Worm (Caenorhabditis elegans) whole organism, L2 larva: Measurements from ENCODE around the gene fbxa-54.
A peak's percentile ranks its signal among the peaks of the same experiment; 100 is the strongest.

ENCODE experiments used
- C34F6.9 ChIP-seq: fragments of 150-350 bp; optimal IDR thresholded peaks from 2 replicates; lab custom pipeline; 2014; ENCODE audit warnings: missing biosample characterization, missing genetic modification characterization
- F13H6.1 ChIP-seq: sonication (generic microtip); optimal IDR thresholded peaks from 2 replicates; lab custom pipeline; 2016; ENCODE audit warnings: missing genetic modification characterization, missing compliant biosample characterization
- R02D3.7 ChIP-seq: fragments of 150-350 bp; optimal IDR thresholded peaks from 2 replicates; lab custom pipeline; 2014; ENCODE audit warnings: missing biosample characterization, missing genetic modification characterization
- Y55F3AM.14 ChIP-seq: fragments of 200-800 bp; sonication (Bioruptor generic); optimal IDR thresholded peaks from 2 replicates; lab custom pipeline; 2018; ENCODE audit warnings: mild to moderate bottlenecking, missing genetic modification characterization, missing compliant biosample characterization
- ZK546.5 ChIP-seq: sonication (generic microtip); optimal IDR thresholded peaks from 2 replicates; lab custom pipeline; 2017; ENCODE audit warnings: missing biosample characterization, missing genetic modification characterization
- alr-1 ChIP-seq: fragments of 150-350 bp; optimal IDR thresholded peaks from 2 replicates; lab custom pipeline; 2014; ENCODE audit warnings: missing biosample characterization, missing genetic modification characterization
- ama-1 ChIP-seq: fragments of 150-350 bp; optimal IDR thresholded peaks from 2 replicates; lab custom pipeline; 2018; ENCODE audit warnings: inconsistent platforms
- crh-2 ChIP-seq: sonication (generic microtip); optimal IDR thresholded peaks from 2 replicates; lab custom pipeline; 2017; ENCODE audit warnings: missing biosample characterization, missing genetic modification characterization
- dmd-4 ChIP-seq: sonication (generic microtip); optimal IDR thresholded peaks from 2 replicates; lab custom pipeline; 2017; ENCODE audit warnings: missing biosample characterization, missing genetic modification characterization
- egl-27 ChIP-seq: sonication (generic microtip); optimal IDR thresholded peaks from 3 replicates; lab custom pipeline; 2017; ENCODE audit warnings: missing biosample characterization, missing genetic modification reagents, missing genetic modification characterization
- elt-3 ChIP-seq: sonication (generic microtip); optimal IDR thresholded peaks from 2 replicates; lab custom pipeline; 2017; ENCODE audit warnings: missing biosample characterization, missing genetic modification characterization
- fos-1 ChIP-seq: fragments of 150-350 bp; optimal IDR thresholded peaks from 2 replicates; lab custom pipeline; 2014; ENCODE audit warnings: missing biosample characterization, missing genetic modification characterization
- gmeb-1 ChIP-seq: fragments of 150-350 bp; optimal IDR thresholded peaks from 2 replicates; lab custom pipeline; 2014; ENCODE audit warnings: missing biosample characterization, missing genetic modification characterization
- lin-11 ChIP-seq: fragments of 150-350 bp; sonication (generic microtip); optimal IDR thresholded peaks from 2 replicates; lab custom pipeline; 2014; ENCODE audit warnings: missing biosample characterization, missing genetic modification characterization, inconsistent platforms, mixed read lengths
- lin-13 ChIP-seq: fragments of 150-350 bp; optimal IDR thresholded peaks from 2 replicates; lab custom pipeline; 2014; ENCODE audit warnings: missing biosample characterization, missing genetic modification reagents, missing genetic modification characterization
- lin-39 ChIP-seq: fragments of 150-350 bp; optimal IDR thresholded peaks from 2 replicates; lab custom pipeline; 2014; ENCODE audit warnings: missing biosample characterization, missing genetic modification reagents, missing genetic modification characterization
- lsy-2 ChIP-seq, 2 experiments: fragments of 150-350 bp in 1 of 2; sonication (generic microtip) in 1 of 2; optimal IDR thresholded peaks; 2 replicates each; lab custom pipeline; 2014 to 2017; ENCODE audit warnings: missing biosample characterization in 2 of 2, missing genetic modification characterization in 2 of 2
- mab-5 ChIP-seq: fragments of 150-350 bp; optimal IDR thresholded peaks from 2 replicates; lab custom pipeline; 2014; ENCODE audit warnings: missing biosample characterization, missing genetic modification characterization
- mdl-1 ChIP-seq, 2 experiments: fragments of 150-350 bp in 1 of 2; sonication (generic microtip) in 1 of 2; optimal IDR thresholded peaks; 2 replicates each; lab custom pipeline; 2017; ENCODE audit warnings: missing biosample characterization in 2 of 2, missing genetic modification characterization in 2 of 2
- nhr-10 ChIP-seq: sonication (generic microtip); optimal IDR thresholded peaks from 2 replicates; lab custom pipeline; 2017; ENCODE audit warnings: missing biosample characterization, missing genetic modification characterization
- nhr-11 ChIP-seq: fragments of 150-350 bp; optimal IDR thresholded peaks from 2 replicates; lab custom pipeline; 2014; ENCODE audit warnings: missing biosample characterization, missing genetic modification characterization
- nhr-12 ChIP-seq: fragments of 150-350 bp; optimal IDR thresholded peaks from 2 replicates; lab custom pipeline; 2014; ENCODE audit warnings: missing biosample characterization, missing genetic modification characterization
- nhr-129 ChIP-seq: fragments of 150-350 bp; optimal IDR thresholded peaks from 2 replicates; lab custom pipeline; 2014; ENCODE audit warnings: missing biosample characterization, missing genetic modification characterization
- nhr-21 ChIP-seq: fragments of 150-350 bp; optimal IDR thresholded peaks from 2 replicates; lab custom pipeline; 2014; ENCODE audit warnings: missing biosample characterization, missing genetic modification characterization
- nhr-237 ChIP-seq: fragments of 150-350 bp; optimal IDR thresholded peaks from 2 replicates; lab custom pipeline; 2014; ENCODE audit warnings: missing biosample characterization, missing genetic modification characterization
- nhr-25 ChIP-seq: fragments of 150-350 bp; sonication (generic microtip); optimal IDR thresholded peaks from 3 replicates; lab custom pipeline; 2014; ENCODE audit warnings: missing biosample characterization, missing genetic modification characterization
- nhr-6 ChIP-seq: fragments of 150-350 bp; optimal IDR thresholded peaks from 2 replicates; lab custom pipeline; 2014; ENCODE audit warnings: missing biosample characterization, missing genetic modification characterization
- nhr-77 ChIP-seq: fragments of 150-350 bp; optimal IDR thresholded peaks from 2 replicates; lab custom pipeline; 2014; ENCODE audit warnings: missing biosample characterization, missing genetic modification characterization
- sem-4 ChIP-seq: fragments of 150-350 bp; optimal IDR thresholded peaks from 2 replicates; lab custom pipeline; 2014; ENCODE audit warnings: missing biosample characterization, missing genetic modification reagents, missing genetic modification characterization
- skn-1 ChIP-seq: sonication (generic microtip); optimal IDR thresholded peaks from 2 replicates; lab custom pipeline; 2017; ENCODE audit warnings: missing biosample characterization, missing genetic modification characterization
- sma-9 ChIP-seq, 2 experiments: fragments of 150-350 bp in 1 of 2; sonication (generic microtip) in 1 of 2; optimal IDR thresholded peaks; 2 replicates each; lab custom pipeline; 2014 to 2016; ENCODE audit warnings: missing genetic modification characterization in 2 of 2, mild to moderate bottlenecking in 1 of 2, missing biosample characterization in 1 of 2, missing compliant biosample characterization in 1 of 2, missing genetic modification reagents in 1 of 2, moderate library complexity in 1 of 2
- unc-39 ChIP-seq: fragments of 150-350 bp; optimal IDR thresholded peaks from 2 replicates; lab custom pipeline; 2014; ENCODE audit warnings: missing biosample characterization, missing genetic modification characterization
- unc-55 ChIP-seq: fragments of 150-350 bp; sonication (generic microtip); optimal IDR thresholded peaks from 3 replicates; lab custom pipeline; 2014; ENCODE audit warnings: missing biosample characterization, missing genetic modification reagents, missing genetic modification characterization
- zag-1 ChIP-seq: fragments of 150-350 bp; optimal IDR thresholded peaks from 2 replicates; lab custom pipeline; 2014; ENCODE audit warnings: missing biosample characterization, missing genetic modification characterization
- ztf-11 ChIP-seq: sonication (generic microtip); optimal IDR thresholded peaks from 2 replicates; lab custom pipeline; 2017; ENCODE audit warnings: missing biosample characterization, missing genetic modification characterization

The fbxa-54 gene

DNA sequence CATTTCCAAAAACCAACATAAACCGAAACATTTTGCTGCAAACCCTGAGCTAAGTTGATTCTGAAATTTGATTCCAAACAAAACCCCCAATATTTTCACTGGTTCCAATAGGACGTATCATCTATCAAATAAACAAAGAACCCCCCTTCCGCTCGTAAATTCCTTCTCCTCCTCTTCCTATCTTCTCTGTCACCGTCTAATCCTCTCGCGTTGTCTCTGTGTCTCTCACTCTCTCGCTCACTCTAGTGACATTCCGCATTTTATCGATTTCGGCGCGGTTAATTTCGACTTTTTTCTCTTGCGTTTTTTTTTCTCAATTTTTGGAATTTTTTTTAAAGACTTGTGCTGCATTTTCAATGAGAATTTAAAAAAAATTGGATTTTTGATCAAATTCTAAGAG lies 25.8 kb downstream of the fbxa-54 start:
- TF ChIP-seq sem-4 (tag; lab: Kevin White, UChicago) (peak; percentile 4), nhr-25 (tag; lab: Kevin White, UChicago) (peak; percentile 17), lsy-2 (tag; optimal IDR thresholded peaks at IDR 0.05; lab: Kevin White, UChicago) (peak in 1 of 2 experiments; percentile 4), gmeb-1 (tag; lab: Kevin White, UChicago) (peak; percentile 41), nhr-129 (tag; lab: Kevin White, UChicago) (peak; percentile 21), fos-1 (peak; percentile 51), mab-5 (no peak), unc-55 (GFP tag; lab: Kevin White, UChicago) (peak; percentile 69), C34F6.9 (tag; lab: Kevin White, UChicago) (peak; percentile 58), lin-11 (tag; lab: Kevin White, UChicago) (no peak)

DNA sequence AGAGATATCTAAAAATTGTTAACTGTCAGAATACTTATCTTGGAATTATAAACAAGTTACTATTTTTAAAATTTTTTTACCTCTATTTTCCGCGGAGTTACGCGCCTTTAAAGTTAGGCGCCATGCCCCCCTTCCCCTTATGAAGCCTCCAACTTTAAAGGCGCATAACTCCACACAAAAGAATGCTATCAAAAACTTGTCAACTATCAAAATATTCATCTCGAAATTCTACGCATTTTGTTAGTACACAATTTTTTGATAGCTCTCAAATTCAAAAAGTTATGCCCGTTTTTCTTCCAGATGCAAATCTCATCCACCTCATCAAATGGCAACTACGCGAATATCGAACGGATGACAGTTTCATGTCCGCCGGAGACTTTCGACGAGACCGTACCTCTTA lies 26.8 kb downstream of the fbxa-54 start, which contains the start of gene tbc-10:
Gene tbc-10 (plus strand): TSS at position 301 of the 400 bp plus-strand sequence.
- TF ChIP-seq nhr-237 (tag; lab: Kevin White, UChicago) (no peak), unc-39 (tag; lab: Kevin White, UChicago) (no peak), mab-5 (no peak), crh-2 (no peak), lin-13 (GFP tag; lab: Kevin White, UChicago) (no peak), sma-9 (GFP tag; optimal IDR thresholded peaks at IDR 0.05; lab: Kevin White, UChicago) (no peak), sma-9 (tag; optimal IDR thresholded peaks at IDR 0.05; lab: Kevin White, UChicago) (no peak), skn-1 (tag; lab: Kevin White, UChicago) (no peak), lin-11 (tag; lab: Kevin White, UChicago) (no peak), nhr-129 (tag; lab: Kevin White, UChicago) (no peak), mdl-1 (tag; optimal IDR thresholded peaks at IDR 0.05; lab: Kevin White, UChicago) (no peak), alr-1 (tag; lab: Kevin White, UChicago) (no peak), dmd-4 (tag; lab: Kevin White, UChicago) (no peak), nhr-12 (tag; lab: Kevin White, UChicago) (no peak), F13H6.1 (tag; lab: Kevin White, UChicago) (no peak), R02D3.7 (tag; lab: Kevin White, UChicago) (no peak), zag-1 (no peak), nhr-77 (tag; lab: Kevin White, UChicago) (no peak)

DNA sequence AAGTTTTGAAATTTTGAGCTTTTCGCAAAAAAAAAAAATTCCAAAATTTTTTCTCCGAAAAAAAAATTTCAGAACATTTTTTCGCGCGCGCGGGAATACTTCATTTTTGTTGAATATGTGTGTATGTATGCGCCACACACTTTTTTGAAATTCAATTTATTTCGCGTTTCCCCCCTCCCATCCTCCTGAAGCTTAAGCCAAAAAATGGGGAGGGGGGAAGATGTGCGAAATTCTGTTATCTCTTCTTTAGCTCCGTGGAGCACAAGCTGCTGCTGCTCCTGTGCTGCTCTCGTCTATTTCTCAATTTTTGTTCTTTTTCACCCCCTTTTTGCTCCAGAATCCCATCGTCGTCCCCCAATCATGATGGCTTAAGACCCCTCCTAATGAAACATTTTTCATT lies 33.4 kb downstream of the fbxa-54 start:
- TF ChIP-seq lin-39 (tag; lab: Kevin White, UChicago) (no peak), lin-11 (tag; lab: Kevin White, UChicago) (no peak), nhr-10 (tag; lab: Kevin White, UChicago) (no peak)
- TF ChIP-seq, all 48 proteins: peak for 0

DNA sequence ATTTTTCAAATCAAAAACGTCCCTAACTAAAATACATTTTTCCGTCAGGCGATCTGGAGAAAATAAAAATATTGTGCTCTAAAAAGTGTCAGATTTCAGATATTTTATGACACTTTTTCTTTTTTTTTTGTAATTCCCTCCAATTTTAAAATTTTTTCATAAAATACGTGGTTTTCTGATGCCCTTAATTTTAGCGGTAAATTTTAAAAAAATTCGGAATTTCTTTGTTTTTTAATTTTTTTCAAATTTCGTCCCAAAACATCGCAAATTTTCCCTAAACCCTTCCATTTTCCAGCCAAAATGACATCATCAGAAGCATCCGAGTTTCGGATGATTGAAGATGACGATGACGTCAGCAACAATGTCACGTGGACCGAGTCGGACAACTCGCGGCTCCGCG lies 35.4 kb downstream of the fbxa-54 start, which contains the start of gene trp-2:
Gene trp-2 (plus strand): TSS at position 301 of the 400 bp plus-strand sequence.
- TF ChIP-seq nhr-11 (no peak), crh-2 (no peak), elt-3 (tag; lab: Kevin White, UChicago) (no peak), nhr-6 (tag; lab: Kevin White, UChicago) (no peak), nhr-25 (tag; lab: Kevin White, UChicago) (no peak), mab-5 (no peak), ztf-11 (tag; lab: Kevin White, UChicago) (no peak), F13H6.1 (tag; lab: Kevin White, UChicago) (no peak), nhr-10 (tag; lab: Kevin White, UChicago) (no peak), nhr-129 (tag; lab: Kevin White, UChicago) (no peak), nhr-21 (tag; lab: Kevin White, UChicago) (no peak), lin-13 (GFP tag; lab: Kevin White, UChicago) (no peak), gmeb-1 (tag; lab: Kevin White, UChicago) (no peak), egl-27 (tag; lab: Kevin White, UChicago) (no peak), Y55F3AM.14 (GFP tag; lab: Kevin White, UChicago) (no peak)

DNA sequence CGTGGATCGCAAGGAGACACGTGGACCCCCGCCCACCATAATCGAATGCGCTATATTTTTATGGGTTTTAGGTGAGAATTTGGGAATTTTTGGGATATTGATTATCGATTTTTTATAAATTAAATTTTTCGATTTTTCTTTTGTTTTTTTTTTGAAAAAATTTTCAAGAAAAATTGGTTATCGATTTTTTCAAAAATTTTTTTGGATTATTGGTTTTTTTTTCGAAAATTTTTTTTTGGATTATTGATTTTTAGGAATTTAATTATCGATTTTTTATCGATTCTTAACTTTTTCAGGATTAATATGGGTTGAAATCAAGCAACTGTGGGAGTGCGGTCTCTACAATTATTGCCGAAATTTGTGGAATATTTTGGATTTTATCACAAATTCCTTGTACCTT lies 40.4 kb downstream of the fbxa-54 start:
- TF ChIP-seq ama-1 (lab: Kevin White, UChicago), result no peak
- TF ChIP-seq lin-13 (GFP tag; lab: Kevin White, UChicago), result no peak
- TF ChIP-seq ZK546.5 (tag; lab: Kevin White, UChicago), result no peak
